Fruit fly (Drosophila melanogaster) whole organism, embryonic: ENCODE results near the gene CG42828.

ENCODE experiments used
- Aef1 ChIP-seq: fragments of 200-800 bp; sonication (Bioruptor generic); IDR thresholded peaks from 3 replicates; pipeline ENCODE4 v1.3.6; 2022; ENCODE audit warnings: missing biosample characterization, missing genetic modification characterization
- Bdp1 ChIP-seq: fragments of 200-800 bp; sonication (Bioruptor generic); optimal IDR thresholded peaks from 3 replicates; lab custom pipeline; 2016; ENCODE audit warnings: missing biosample characterization, missing genetic modification characterization
- CG10431 ChIP-seq: fragments of 200-800 bp; sonication (Bioruptor generic); optimal IDR thresholded peaks from 3 replicates; lab custom pipeline; 2018; ENCODE audit warnings: missing biosample characterization, mild to moderate bottlenecking, missing genetic modification characterization
- CG13624 ChIP-seq: fragments of 200-800 bp; sonication (Bioruptor generic); optimal IDR thresholded peaks from 2 replicates; lab custom pipeline; 2016; ENCODE audit warnings: missing biosample characterization, missing genetic modification characterization
- CG1603 ChIP-seq: fragments of 200-800 bp; sonication (Bioruptor generic); optimal IDR thresholded peaks from 2 replicates; lab custom pipeline; 2019; ENCODE audit warnings: missing biosample characterization, mild to moderate bottlenecking, missing genetic modification characterization, moderate library complexity
- CG16815 ChIP-seq: fragments of 200-800 bp; sonication (Bioruptor generic); optimal IDR thresholded peaks from 3 replicates; lab custom pipeline; 2017; ENCODE audit warnings: missing biosample characterization, mild to moderate bottlenecking, missing genetic modification characterization
- CG17361 ChIP-seq: fragments of 200-800 bp; sonication (Bioruptor generic); IDR thresholded peaks from 3 replicates; pipeline ENCODE4 v1.3.6; 2022; ENCODE audit warnings: missing biosample characterization, missing genetic modification characterization
- CG1792 ChIP-seq: fragments of 200-800 bp; sonication (Bioruptor generic); optimal IDR thresholded peaks from 2 replicates; lab custom pipeline; 2016; ENCODE audit warnings: missing biosample characterization, missing genetic modification characterization
- CG18599 ChIP-seq: fragments of 200-800 bp; sonication (Bioruptor generic); optimal IDR thresholded peaks from 3 replicates; lab custom pipeline; 2017; ENCODE audit warnings: missing biosample characterization, missing genetic modification characterization, mild to moderate bottlenecking, moderate library complexity, missing genetic modification reagents
- CG33213 ChIP-seq: fragments of 200-800 bp; sonication (Bioruptor generic); optimal IDR thresholded peaks from 3 replicates; lab custom pipeline; 2016; ENCODE audit warnings: missing biosample characterization, missing genetic modification characterization
- CG42726 ChIP-seq: fragments of 200-800 bp; sonication (Bioruptor generic); IDR thresholded peaks from 2 replicates; pipeline ENCODE4 v1.3.6; 2022; ENCODE audit warnings: missing biosample characterization, missing genetic modification characterization; ENCODE audit not compliant: partially characterized antibody
- CG5245 ChIP-seq: fragments of 200-800 bp; sonication (Bioruptor generic); optimal IDR thresholded peaks from 3 replicates; lab custom pipeline; 2016; ENCODE audit warnings: missing biosample characterization, missing genetic modification characterization
- CkIIα-i1 ChIP-seq: fragments of 200-800 bp; sonication (Bioruptor generic); IDR thresholded peaks from 2 replicates; pipeline ENCODE4 v1.3.6; 2022; ENCODE audit warnings: missing biosample characterization, missing genetic modification characterization
- Dad ChIP-seq: fragments of 200-800 bp; sonication (Bioruptor generic); optimal IDR thresholded peaks from 3 replicates; lab custom pipeline; 2016; ENCODE audit warnings: missing biosample characterization, missing genetic modification characterization
- E2f1 ChIP-seq: fragments of 200-800 bp; sonication (Bioruptor generic); IDR thresholded peaks from 2 replicates; pipeline ENCODE4 v1.3.6; 2022; ENCODE audit warnings: missing biosample characterization, missing genetic modification characterization
- Ets97D ChIP-seq: fragments of 200-800 bp; sonication (Bioruptor generic); optimal IDR thresholded peaks from 3 replicates; lab custom pipeline; 2016; ENCODE audit warnings: missing biosample characterization, missing genetic modification characterization
- Gsc ChIP-seq: fragments of 200-800 bp; sonication (Bioruptor generic); IDR thresholded peaks from 2 replicates; pipeline ENCODE4 v1.3.6; 2022; ENCODE audit warnings: missing biosample characterization, missing genetic modification characterization
- Gug ChIP-seq: fragments of 200-800 bp; sonication (Bioruptor generic); IDR thresholded peaks from 4 replicates; pipeline ENCODE4 v1.3.6; 2022; ENCODE audit warnings: missing biosample characterization, missing genetic modification characterization
- H15 ChIP-seq: fragments of 200-800 bp; sonication (Bioruptor generic); IDR thresholded peaks from 3 replicates; pipeline ENCODE4 v1.3.6; 2022; ENCODE audit warnings: missing biosample characterization, missing genetic modification characterization
- Hmr ChIP-seq: fragments of 200-800 bp; sonication (Bioruptor generic); optimal IDR thresholded peaks from 3 replicates; lab custom pipeline; 2017; ENCODE audit warnings: mild to moderate bottlenecking, missing biosample characterization, missing genetic modification reagents, missing genetic modification characterization
- Hr39 ChIP-seq: fragments of >200 bp; optimal IDR thresholded peaks from 2 replicates; lab custom pipeline; 2017
- Hr51 ChIP-seq, 2 experiments: fragments of 200-800 bp; sonication (Bioruptor generic); optimal IDR thresholded peaks; 2 replicates in 1 of 2; 3 replicates in 1 of 2; lab custom pipeline; 2016 to 2018; ENCODE audit warnings: missing biosample characterization in 2 of 2, missing genetic modification characterization in 2 of 2, mild to moderate bottlenecking in 1 of 2, moderate library complexity in 1 of 2
- Lhr ChIP-seq: fragments of 200-800 bp; sonication (Bioruptor generic); optimal IDR thresholded peaks from 3 replicates; lab custom pipeline; 2017; ENCODE audit warnings: mild to moderate bottlenecking, missing biosample characterization, missing genetic modification reagents, missing genetic modification characterization
- Lim3 ChIP-seq: fragments of 200-800 bp; sonication (Bioruptor generic); IDR thresholded peaks from 2 replicates; pipeline ENCODE4 v1.3.6; 2022; ENCODE audit warnings: missing biosample characterization, missing genetic modification characterization
- Mes4 ChIP-seq: fragments of 200-800 bp; sonication (Bioruptor generic); optimal IDR thresholded peaks from 2 replicates; lab custom pipeline; 2016; ENCODE audit warnings: missing biosample characterization, missing genetic modification characterization
- NC2β ChIP-seq: fragments of 200-800 bp; sonication (Bioruptor generic); optimal IDR thresholded peaks from 2 replicates; lab custom pipeline; 2016; ENCODE audit warnings: missing biosample characterization, missing genetic modification characterization
- NK7.1 ChIP-seq: fragments of 200-800 bp; sonication (Bioruptor generic); optimal IDR thresholded peaks from 3 replicates; lab custom pipeline; 2016; ENCODE audit warnings: missing biosample characterization, missing genetic modification characterization
- Six4 ChIP-seq: fragments of 200-800 bp; sonication (Bioruptor generic); optimal IDR thresholded peaks from 2 replicates; lab custom pipeline; 2016; ENCODE audit warnings: missing biosample characterization, missing genetic modification characterization
- Xrp1 ChIP-seq: fragments of 200-800 bp; sonication (Bioruptor generic); IDR thresholded peaks from 2 replicates; pipeline ENCODE4 v1.3.6; 2022; ENCODE audit warnings: missing biosample characterization, missing genetic modification characterization
- YL-1 ChIP-seq: fragments of 200-800 bp; sonication (Bioruptor generic); optimal IDR thresholded peaks from 3 replicates; lab custom pipeline; 2017; ENCODE audit warnings: missing biosample characterization, mild to moderate bottlenecking, missing genetic modification characterization
- abd-A ChIP-seq: fragments of 200-800 bp; sonication (Bioruptor generic); optimal IDR thresholded peaks from 3 replicates; lab custom pipeline; 2019; ENCODE audit warnings: missing biosample characterization, mild to moderate bottlenecking, missing genetic modification characterization, moderate library complexity
- bigmax ChIP-seq: fragments of 200-800 bp; sonication (Bioruptor generic); optimal IDR thresholded peaks from 2 replicates; lab custom pipeline; 2018; ENCODE audit warnings: missing biosample characterization, mild to moderate bottlenecking, missing genetic modification characterization
- bowl ChIP-seq: fragments of 200-800 bp; sonication (Bioruptor generic); IDR thresholded peaks from 2 replicates; pipeline ENCODE4 v1.3.6; 2022; ENCODE audit warnings: missing biosample characterization, missing genetic modification characterization
- cg ChIP-seq: fragments of 200-800 bp; sonication (Bioruptor generic); optimal IDR thresholded peaks from 3 replicates; lab custom pipeline; 2019; ENCODE audit warnings: missing biosample characterization, mild to moderate bottlenecking, missing genetic modification characterization, moderate library complexity
- chinmo ChIP-seq: fragments of 200-800 bp; sonication (Bioruptor generic); IDR thresholded peaks from 4 replicates; pipeline ENCODE4 v1.3.6; 2022; ENCODE audit warnings: missing biosample characterization, missing genetic modification characterization; ENCODE audit not compliant: partially characterized antibody
- chn ChIP-seq: fragments of 200-800 bp; sonication (Bioruptor generic); optimal IDR thresholded peaks from 2 replicates; lab custom pipeline; 2016; ENCODE audit warnings: missing biosample characterization, missing genetic modification characterization
- ci ChIP-seq: fragments of 200-800 bp; sonication (Bioruptor generic); IDR thresholded peaks from 3 replicates; pipeline ENCODE4 v1.3.6; 2022; ENCODE audit warnings: missing biosample characterization, missing genetic modification characterization
- disco-r ChIP-seq: fragments of 200-800 bp; sonication (Bioruptor generic); optimal IDR thresholded peaks from 2 replicates; lab custom pipeline; 2016; ENCODE audit warnings: missing biosample characterization, missing genetic modification characterization
- dmrt11E ChIP-seq: fragments of 200-800 bp; sonication (Bioruptor generic); optimal IDR thresholded peaks from 3 replicates; lab custom pipeline; 2018; ENCODE audit warnings: missing biosample characterization, mild to moderate bottlenecking, missing genetic modification characterization, moderate library complexity
- gce ChIP-seq: fragments of 200-800 bp; sonication (Bioruptor generic); IDR thresholded peaks from 3 replicates; pipeline ENCODE4 v1.3.6; 2022; ENCODE audit warnings: missing biosample characterization, missing genetic modification characterization
- gcm ChIP-seq: fragments of 200-800 bp; sonication (Bioruptor generic); optimal IDR thresholded peaks from 2 replicates; lab custom pipeline; 2019; ENCODE audit warnings: missing biosample characterization, mild to moderate bottlenecking, missing genetic modification characterization, moderate library complexity
- gcm2 ChIP-seq: fragments of 200-800 bp; sonication (Bioruptor generic); optimal IDR thresholded peaks from 2 replicates; lab custom pipeline; 2016; ENCODE audit warnings: missing biosample characterization, missing genetic modification characterization
- gro ChIP-seq: fragments of 200-800 bp; sonication (Bioruptor generic); optimal IDR thresholded peaks from 2 replicates; lab custom pipeline; 2016; ENCODE audit warnings: missing biosample characterization, missing genetic modification characterization
- her ChIP-seq: fragments of 200-800 bp; sonication (Bioruptor generic); optimal IDR thresholded peaks from 2 replicates; lab custom pipeline; 2016; ENCODE audit warnings: missing biosample characterization, missing genetic modification characterization
- jigr1 ChIP-seq: fragments of 200-800 bp; sonication (Bioruptor generic); IDR thresholded peaks from 3 replicates; pipeline ENCODE4 v1.3.6; 2022; ENCODE audit warnings: missing biosample characterization, missing genetic modification characterization
- jumu ChIP-seq: fragments of 200-800 bp; sonication (Bioruptor generic); optimal IDR thresholded peaks from 3 replicates; lab custom pipeline; 2016; ENCODE audit warnings: missing biosample characterization, missing genetic modification characterization
- kay ChIP-seq: fragments of 200-800 bp; sonication (Bioruptor generic); optimal IDR thresholded peaks from 2 replicates; lab custom pipeline; 2016; ENCODE audit warnings: missing biosample characterization, missing genetic modification characterization
- odd ChIP-seq: fragments of 200-800 bp; sonication (Bioruptor generic); optimal IDR thresholded peaks from 2 replicates; lab custom pipeline; 2017; ENCODE audit warnings: missing biosample characterization, mild to moderate bottlenecking, missing genetic modification characterization
- ro ChIP-seq: fragments of 200-800 bp; sonication (Bioruptor generic); IDR thresholded peaks from 2 replicates; pipeline ENCODE4 v1.3.6; 2022; ENCODE audit warnings: missing biosample characterization, missing genetic modification characterization
- sna ChIP-seq: fragments of 200-800 bp; sonication (Bioruptor generic); IDR thresholded peaks from 2 replicates; pipeline ENCODE4 v1.3.6; 2022; ENCODE audit warnings: missing biosample characterization, missing genetic modification characterization; ENCODE audit not compliant: partially characterized antibody
- sob ChIP-seq: fragments of 200-800 bp; sonication (Bioruptor generic); IDR thresholded peaks from 2 replicates; pipeline ENCODE4 v1.3.6; 2022; ENCODE audit warnings: missing biosample characterization, missing genetic modification characterization
- sqz ChIP-seq: fragments of 200-800 bp; sonication (Bioruptor generic); optimal IDR thresholded peaks from 3 replicates; lab custom pipeline; 2018; ENCODE audit warnings: missing biosample characterization, mild to moderate bottlenecking, missing genetic modification characterization

CG42828 gene

DNA sequence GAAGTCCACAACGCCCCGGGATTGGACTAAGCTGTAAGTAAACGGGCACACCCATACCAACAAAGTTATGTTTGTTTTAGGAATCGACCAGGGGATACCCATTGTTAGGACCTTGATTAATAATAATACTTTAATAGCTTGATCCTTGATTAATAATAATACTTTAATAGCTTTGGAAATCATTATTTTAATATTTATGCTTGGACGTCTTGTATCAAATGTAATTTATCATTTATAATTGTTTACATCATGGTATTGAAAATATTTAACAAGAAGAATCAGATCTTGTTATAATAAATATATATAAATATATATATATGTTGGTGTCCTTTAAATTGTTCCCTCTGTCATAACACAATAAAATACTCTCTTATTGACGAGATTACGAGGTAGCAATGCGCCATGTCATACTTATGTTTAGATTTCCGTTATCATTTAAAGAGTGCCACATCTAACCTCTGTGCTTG lies 16.6 kb upstream of the CG42828 start (continued):
- peak; percentile 85 for TF ChIP-seq gcm (GFP tag; lab: Kevin White, UChicago)
- no peak for TF ChIP-seq Lim3 (GFP tag; lab: Robert Waterston, UW)
- peak; percentile 74 for TF ChIP-seq Six4 (GFP tag; lab: Kevin White, UChicago)
- TF ChIP-seq Hmr (GFP tag; lab: Kevin White, UChicago), result peak; percentile 84
- TF ChIP-seq gro, result no peak
- no peak for TF ChIP-seq chn (GFP tag; lab: Kevin White, UChicago)
- TF ChIP-seq ci, result peak; percentile 81
- TF ChIP-seq CG10431 (GFP tag; lab: Kevin White, UChicago), result no peak
- TF ChIP-seq jumu (GFP tag; lab: Kevin White, UChicago), result no peak
- no peak for TF ChIP-seq Dad (GFP tag; lab: Kevin White, UChicago)
- TF ChIP-seq bowl, result peak; percentile 40; the same call in 1 of the 2 replicates
- no peak for TF ChIP-seq Ets97D (GFP tag; lab: Kevin White, UChicago)
- no peak for TF ChIP-seq chinmo (GFP tag; lab: Robert Waterston, UW)
- TF ChIP-seq gce, result peak; percentile 66; the same call in 1 of the 3 replicates
- TF ChIP-seq Xrp1 (GFP tag; lab: Robert Waterston, UW), result peak; percentile 87
- TF ChIP-seq sqz (GFP tag; lab: Kevin White, UChicago), result peak; percentile 38
- TF ChIP-seq NC2β (GFP tag; lab: Kevin White, UChicago), result no peak
- TF ChIP-seq NK7.1, result no peak
- TF ChIP-seq E2f1, result peak; percentile 69
- peak; percentile 75 for TF ChIP-seq CG16815 (GFP tag; lab: Kevin White, UChicago)
- TF ChIP-seq jigr1 (GFP tag; lab: Robert Waterston, UW), result no peak
- TF ChIP-seq YL-1, result no peak
- peak in 1 of 2 experiments; percentile 98 for TF ChIP-seq Hr51 (GFP tag; optimal IDR thresholded peaks at IDR 0.05; lab: Kevin White, UChicago)
- TF ChIP-seq odd (GFP tag; lab: Kevin White, UChicago), result peak; percentile 87
- no peak for TF ChIP-seq Gug
- TF ChIP-seq her, result no peak
- peak; percentile 59 for TF ChIP-seq cg
- no peak for TF ChIP-seq CG42726 (GFP tag; lab: Robert Waterston, UW)
- TF ChIP-seq dmrt11E (tag; lab: Kevin White, UChicago), result peak; percentile 89
- peak; percentile 59; the same call in 2 of the 3 replicates for TF ChIP-seq Aef1 (GFP tag; lab: Robert Waterston, UW)
- peak; percentile 16; the same call in 1 of the 2 replicates for TF ChIP-seq ro (GFP tag; lab: Robert Waterston, UW)
- no peak for TF ChIP-seq CG33213 (GFP tag; lab: Kevin White, UChicago)
- TF ChIP-seq sob (GFP tag; lab: Robert Waterston, UW), result peak; percentile 81
- TF ChIP-seq Hr39, result no peak
- peak; percentile 58 for TF ChIP-seq CG1603 (tag; lab: Kevin White, UChicago)
- TF ChIP-seq Mes4 (GFP tag; lab: Kevin White, UChicago), result no peak
- no peak for TF ChIP-seq abd-A (tag; lab: Kevin White, UChicago)
- no peak for TF ChIP-seq disco-r (GFP tag; lab: Kevin White, UChicago)
- TF ChIP-seq H15, result no peak
- no peak for TF ChIP-seq bigmax (GFP tag; lab: Kevin White, UChicago)
- TF ChIP-seq kay (GFP tag; lab: Kevin White, UChicago), result peak; percentile 48
- no peak for TF ChIP-seq Bdp1 (GFP tag; lab: Kevin White, UChicago)
- TF ChIP-seq sna (GFP tag; lab: Robert Waterston, UW), result no peak
- TF ChIP-seq CG13624 (GFP tag; lab: Kevin White, UChicago), result peak; percentile 28
- no peak for TF ChIP-seq gcm2 (GFP tag; lab: Kevin White, UChicago)
- TF ChIP-seq CkIIα-i1, result no peak
- TF ChIP-seq CG17361 (GFP tag; lab: Robert Waterston, UW), result peak; percentile 80
- peak; percentile 13 for TF ChIP-seq Lhr (GFP tag; lab: Kevin White, UChicago)
- TF ChIP-seq CG1792 (GFP tag; lab: Kevin White, UChicago), result no peak
- peak; percentile 36 for TF ChIP-seq CG5245 (GFP tag; lab: Kevin White, UChicago)
- no peak for TF ChIP-seq Gsc (GFP tag; lab: Robert Waterston, UW)
- peak; percentile 83 for TF ChIP-seq CG18599 (GFP tag; lab: Kevin White, UChicago)
